Worm (Caenorhabditis elegans) whole organism, L4/young adult: ENCODE measurements around the gene K07D4.6.

Experiments used
- W03F9.2 ChIP-seq: fragments of 150-350 bp; optimal IDR thresholded peaks from 2 replicates; lab custom pipeline; 2014; ENCODE audit warnings: missing biosample characterization, missing genetic modification characterization
- dao-5 ChIP-seq: sonication (generic microtip); optimal IDR thresholded peaks from 2 replicates; lab custom pipeline; 2016; ENCODE audit warnings: missing genotype, missing genetic modification characterization, moderate library complexity, missing compliant biosample characterization
- him-1 ChIP-seq: sonication (generic microtip); optimal IDR thresholded peaks from 2 replicates; lab custom pipeline; 2016; ENCODE audit warnings: missing genotype, missing genetic modification reagents, missing genetic modification characterization, missing compliant biosample characterization

The K07D4.6 gene

ce11 chrII:4018617-4019016, at the start of gene K07D4.6:
Gene K07D4.6 (minus strand): TSS chrII:4018717.
- no peak for TF ChIP-seq him-1 (tag; lab: Kevin White, UChicago)
- no peak for TF ChIP-seq dao-5 (tag; lab: Kevin White, UChicago)
- no peak for TF ChIP-seq W03F9.2

- TF ChIP-seq him-1 (tag; lab: Kevin White, UChicago) (no peak), W03F9.2 (no peak), dao-5 (tag; lab: Kevin White, UChicago) (no peak)
Observed at ce11 chrII:4068141-4068540, 49.6 kb upstream of the K07D4.6 start.

DNA sequence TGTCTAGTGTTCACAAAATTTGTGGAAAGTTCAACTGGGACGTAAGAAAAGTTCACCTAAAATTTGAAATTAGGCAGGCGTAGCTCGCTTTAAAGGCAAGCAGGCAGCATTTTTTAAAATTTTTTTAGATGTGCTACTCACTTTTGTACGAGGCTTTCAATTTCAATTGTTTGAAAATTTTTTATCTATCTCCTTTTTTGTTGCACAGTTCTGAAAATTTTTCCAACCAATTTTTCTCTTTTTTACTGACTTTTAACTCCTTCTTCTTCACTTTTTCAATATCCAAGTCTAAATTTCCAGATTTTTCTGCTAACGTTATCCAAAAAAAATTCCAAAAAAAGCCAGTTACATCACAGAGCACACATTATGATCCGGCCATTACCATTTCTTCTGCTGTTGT, 48.7 kb upstream of the K07D4.6 start, which contains the start of gene W06A11.1:
Gene W06A11.1 (plus strand): TSS at position 301 of the 400 bp plus-strand sequence.
- TF ChIP-seq dao-5 (tag; lab: Kevin White, UChicago) (no peak), him-1 (tag; lab: Kevin White, UChicago) (no peak), W03F9.2 (no peak)

ce11 chrII:4063997-4064396, 45.5 kb upstream of the K07D4.6 start, which contains the start of gene fbxb-118:
Gene fbxb-118 (minus strand): TSS chrII:4064097.
- no peak for TF ChIP-seq him-1 (tag; lab: Kevin White, UChicago)
- TF ChIP-seq dao-5 (tag; lab: Kevin White, UChicago) = no peak
- no peak for TF ChIP-seq W03F9.2

DNA sequence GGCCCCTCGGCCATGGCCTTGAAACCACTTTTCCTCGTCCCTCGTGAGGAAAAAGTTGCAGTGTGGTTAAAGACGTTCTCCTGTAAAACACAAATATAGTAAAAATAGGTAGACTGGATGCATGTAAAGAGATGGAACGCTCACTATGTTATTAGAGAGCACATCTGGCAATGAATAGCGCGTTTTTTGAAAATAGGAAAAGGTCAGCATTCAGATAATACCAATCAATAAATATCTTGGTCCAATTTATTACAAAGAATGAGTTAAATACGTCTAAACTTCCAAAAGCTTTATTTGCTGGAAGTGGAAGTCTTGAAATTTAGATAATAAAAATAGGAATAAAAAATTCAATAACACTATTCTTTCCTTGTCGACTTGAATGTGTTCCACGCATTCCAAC, 44.0 kb upstream of the K07D4.6 start, which contains the start of gene gadr-4:
Gene gadr-4 (minus strand): TSS at position 101 of the 400 bp plus-strand sequence.
- no peak for TF ChIP-seq dao-5 (tag; lab: Kevin White, UChicago)
- no peak for TF ChIP-seq W03F9.2
- no peak for TF ChIP-seq him-1 (tag; lab: Kevin White, UChicago)

ce11 chrII:4047839-4048440, 29.4 kb upstream of the K07D4.6 start:
- TF ChIP-seq him-1 (tag; lab: Kevin White, UChicago) = peak; percentile 12

- TF ChIP-seq dao-5 (tag; lab: Kevin White, UChicago) (no peak), W03F9.2 (no peak), him-1 (tag; lab: Kevin White, UChicago) (no peak)
Observed at ce11 chrII:4045396-4045795, 26.9 kb upstream of the K07D4.6 start, which contains the start of gene K07D4.2. Gene K07D4.2 (minus strand): TSS chrII:4045496.

DNA sequence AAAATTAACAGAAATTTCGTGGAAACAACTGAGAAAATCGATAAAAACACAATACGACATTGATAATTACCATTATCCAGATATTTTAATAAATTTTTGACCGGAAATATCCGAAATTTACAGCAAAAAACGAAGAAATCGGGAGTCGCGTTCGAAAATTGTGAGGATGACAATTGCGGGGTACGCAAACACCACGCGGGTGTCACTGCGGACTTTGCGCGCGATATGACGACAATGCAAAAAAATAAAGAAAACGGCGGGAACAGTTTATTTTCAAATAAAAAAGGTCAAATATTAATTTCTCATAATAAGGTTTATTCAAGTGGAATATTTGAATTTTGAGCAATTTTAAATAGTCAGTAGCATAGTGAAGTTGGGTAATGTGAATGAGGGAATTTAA, 25.8 kb upstream of the K07D4.6 start, which contains the start of gene rpn-11:
Gene rpn-11 (minus strand): TSS at position 198 of the 400 bp plus-strand sequence.
- peak; percentile 47 for TF ChIP-seq him-1 (tag; lab: Kevin White, UChicago)
- no peak for TF ChIP-seq dao-5 (tag; lab: Kevin White, UChicago)
- peak; percentile 68 for TF ChIP-seq W03F9.2

- TF ChIP-seq dao-5 (tag; lab: Kevin White, UChicago) (no peak), him-1 (tag; lab: Kevin White, UChicago) (no peak), W03F9.2 (no peak)
Observed at ce11 chrII:4042696-4043095, 24.2 kb upstream of the K07D4.6 start.

- TF ChIP-seq W03F9.2 = no peak
- no peak for TF ChIP-seq dao-5 (tag; lab: Kevin White, UChicago)
- no peak for TF ChIP-seq him-1 (tag; lab: Kevin White, UChicago)
Observed at ce11 chrII:4040066-4040465, 21.5 kb upstream of the K07D4.6 start.

ce11 chrII:4038541-4038940, 20.0 kb upstream of the K07D4.6 start, which contains the start of gene pqn-48:
Gene pqn-48 (plus strand): TSS chrII:4038884.
- TF ChIP-seq W03F9.2 (no peak), him-1 (tag; lab: Kevin White, UChicago) (no peak), dao-5 (tag; lab: Kevin White, UChicago) (no peak)

- no peak for TF ChIP-seq W03F9.2
- no peak for TF ChIP-seq dao-5 (tag; lab: Kevin White, UChicago)
- TF ChIP-seq him-1 (tag; lab: Kevin White, UChicago) = no peak
Observed at ce11 chrII:4032293-4032692, 13.8 kb upstream of the K07D4.6 start, which contains the start of gene K07D4.4. Gene K07D4.4 (minus strand): TSS chrII:4032393.

DNA sequence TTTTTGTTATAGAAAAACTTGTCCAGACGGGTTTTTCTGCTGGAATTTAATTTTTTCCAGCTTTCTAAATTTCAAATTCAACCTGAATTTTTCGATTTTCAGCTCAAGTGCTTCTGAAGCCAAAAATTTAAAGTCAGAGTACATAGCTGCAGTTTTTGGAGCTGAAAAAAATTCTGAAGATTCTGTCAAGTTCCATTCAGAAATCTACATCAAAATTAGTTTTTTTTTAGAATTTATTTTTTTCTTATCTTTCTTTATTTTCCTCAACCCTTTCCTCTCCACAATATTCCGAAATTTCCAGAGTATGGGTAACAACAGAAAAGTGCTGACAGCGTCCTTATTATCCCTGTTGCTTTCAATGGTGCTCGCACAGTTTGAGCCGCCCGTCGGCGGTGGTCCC, 9.8 kb upstream of the K07D4.6 start, which contains the start of gene K07D4.9:
Gene K07D4.9 (plus strand): TSS at position 301 of the 400 bp plus-strand sequence.
- no peak for TF ChIP-seq dao-5 (tag; lab: Kevin White, UChicago)
- TF ChIP-seq him-1 (tag; lab: Kevin White, UChicago) = no peak
- TF ChIP-seq W03F9.2 = no peak

DNA sequence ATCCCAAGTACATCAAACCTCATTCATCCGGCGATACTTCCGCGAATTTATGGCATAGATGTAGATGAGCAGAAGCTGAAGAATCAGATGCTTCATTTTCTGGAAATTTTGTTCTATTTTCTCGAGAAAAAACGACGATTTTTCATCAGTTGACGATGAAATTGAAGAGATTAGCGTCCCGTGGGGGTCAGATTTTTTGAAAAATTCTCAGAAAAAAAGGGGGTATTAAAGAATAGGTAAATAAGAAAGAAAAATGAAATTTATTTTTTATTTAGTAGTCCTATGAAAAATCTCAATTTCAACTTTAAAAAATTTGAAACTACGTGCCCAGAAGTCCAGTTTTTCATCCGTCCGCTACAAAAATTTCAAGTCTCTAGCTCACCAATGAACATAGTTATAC, 6.9 kb upstream of the K07D4.6 start, which contains the start of gene K07D4.5:
Gene K07D4.5 (minus strand): TSS at position 101 of the 400 bp plus-strand sequence.
- TF ChIP-seq dao-5 (tag; lab: Kevin White, UChicago) (no peak), W03F9.2 (no peak), him-1 (tag; lab: Kevin White, UChicago) (no peak)
